Worm (Caenorhabditis elegans): ENCODE results near the gene C25H3.3.

C25H3.3 gene

DNA sequence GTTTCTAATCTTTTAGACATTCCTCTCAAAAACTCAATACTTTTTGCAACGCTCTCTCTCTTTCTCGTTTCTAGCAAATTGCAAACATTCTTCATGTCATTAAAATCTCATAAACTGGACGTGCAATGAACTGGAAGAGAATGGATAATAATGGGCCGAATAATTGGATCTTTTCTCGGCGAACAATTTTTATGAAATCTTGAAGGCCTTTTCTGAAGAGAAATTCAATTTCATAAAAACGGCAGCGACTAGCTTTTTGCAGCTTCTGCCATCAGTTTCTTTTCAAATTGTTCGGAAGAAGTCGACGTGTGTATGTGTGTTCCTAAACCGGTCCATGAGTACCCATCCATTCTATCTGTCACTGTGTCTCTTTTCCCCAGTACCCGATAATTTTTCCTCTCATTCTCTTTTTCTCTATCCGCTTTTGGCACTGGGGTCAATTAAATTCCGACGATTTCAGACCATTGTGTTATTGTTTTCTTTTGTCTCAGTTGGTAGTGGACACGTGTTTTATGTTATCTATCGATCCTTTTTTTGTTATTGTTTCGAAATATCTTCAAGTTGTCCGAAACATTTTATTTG is 8.7 kb downstream of the C25H3.3 start:
- no peak for TF ChIP-seq jun-1 (tag; optimal IDR thresholded peaks at IDR 0.05)
- TF ChIP-seq lin-15B (tag; optimal IDR thresholded peaks at IDR 0.05): no peak
- TF ChIP-seq snpc-4 (tag; optimal IDR thresholded peaks at IDR 0.05): peak; percentile 11
- no peak for TF ChIP-seq pqm-1 (tag; optimal IDR thresholded peaks at IDR 0.05)
- no peak for TF ChIP-seq fkh-10 (GFP tag; optimal IDR thresholded peaks at IDR 0.05)
- TF ChIP-seq nhr-43 (tag; optimal IDR thresholded peaks at IDR 0.05; ENCODE audit: poor library complexity, severe bottlenecking): no peak
- TF ChIP-seq nhr-76 (tag; optimal IDR thresholded peaks at IDR 0.05): no peak
- no peak for TF ChIP-seq aly-2 (tag; optimal IDR thresholded peaks at IDR 0.05)
- peak; percentile 13 for TF ChIP-seq nhr-23 (tag; optimal IDR thresholded peaks at IDR 0.05)
- TF ChIP-seq nhr-25 (tag; optimal IDR thresholded peaks at IDR 0.05): peak; percentile 62
- TF ChIP-seq egl-5 (tag; optimal IDR thresholded peaks at IDR 0.05): peak; percentile 91
- peak; percentile 30 for TF ChIP-seq hmg-11 (tag; optimal IDR thresholded peaks at IDR 0.05)

- TF ChIP-seq egl-5 (tag; optimal IDR thresholded peaks at IDR 0.05): peak; percentile 6
- no peak for TF ChIP-seq lin-15B (tag; optimal IDR thresholded peaks at IDR 0.05)
- no peak for TF ChIP-seq ceh-9 (tag; optimal IDR thresholded peaks at IDR 0.05)
Measured at ce11 chrII:5704479-5704878, 10.5 kb downstream of the C25H3.3 start.

DNA sequence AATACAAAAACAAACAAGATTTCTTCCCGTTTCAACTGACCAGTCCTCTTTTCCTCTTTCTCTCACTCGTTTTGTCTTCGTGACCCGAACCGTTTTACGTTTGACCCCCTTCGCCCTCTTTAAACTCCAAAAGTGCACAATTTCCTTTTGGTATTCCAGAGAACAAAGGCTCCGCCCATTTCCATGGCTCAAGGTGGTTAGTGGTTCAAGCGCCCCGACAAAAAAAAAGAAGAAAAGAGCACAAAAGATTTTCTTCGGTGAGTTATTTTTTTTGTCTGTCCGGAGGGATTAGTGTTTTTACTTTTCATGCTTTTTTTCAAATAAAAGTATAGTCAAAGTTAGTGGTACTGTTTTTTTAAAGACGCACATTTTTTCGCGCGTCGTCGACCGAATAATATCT is 13.5 kb downstream of the C25H3.3 start, which contains the start of gene osta-2:
osta-2 (plus strand) TSS at position 160 of the 400 bp plus-strand sequence.
- no peak for TF ChIP-seq nhr-43 (tag; optimal IDR thresholded peaks at IDR 0.05; ENCODE audit: poor library complexity, severe bottlenecking)
- TF ChIP-seq hmg-11 (tag; optimal IDR thresholded peaks at IDR 0.05): no peak
- TF ChIP-seq ama-1 (optimal IDR thresholded peaks at IDR 0.05): no peak
- TF ChIP-seq nfya-1 (tag; optimal IDR thresholded peaks at IDR 0.05; ENCODE audit: insufficient read depth): peak; percentile 41
- no peak for TF ChIP-seq elt-2 (tag; optimal IDR thresholded peaks at IDR 0.05)
- TF ChIP-seq eor-1 (tag; optimal IDR thresholded peaks at IDR 0.05): no peak
- peak; percentile 25 for TF ChIP-seq pha-4 (tag; optimal IDR thresholded peaks at IDR 0.05)
- no peak for TF ChIP-seq pqm-1 (tag; optimal IDR thresholded peaks at IDR 0.05)
- TF ChIP-seq lin-39 (tag; optimal IDR thresholded peaks at IDR 0.05): no peak
- TF ChIP-seq snpc-4 (tag; optimal IDR thresholded peaks at IDR 0.05): no peak
- no peak for TF ChIP-seq lsy-12 (tag; optimal IDR thresholded peaks at IDR 0.05)
- TF ChIP-seq ceh-16 (tag; optimal IDR thresholded peaks at IDR 0.05): no peak
- TF ChIP-seq nhr-28 (tag; optimal IDR thresholded peaks at IDR 0.05): no peak
- TF ChIP-seq mml-1 (tag; optimal IDR thresholded peaks at IDR 0.05): no peak
- TF ChIP-seq tbx-2 (tag; optimal IDR thresholded peaks at IDR 0.05): no peak
- no peak for TF ChIP-seq mdl-1 (tag; optimal IDR thresholded peaks at IDR 0.05)
- TF ChIP-seq nhr-67 (tag; optimal IDR thresholded peaks at IDR 0.05): no peak
- no peak for TF ChIP-seq nhr-237 (tag; optimal IDR thresholded peaks at IDR 0.05)
- TF ChIP-seq unc-62 (GFP tag; optimal IDR thresholded peaks at IDR 0.05): no peak
- no peak for TF ChIP-seq nhr-12 (tag; optimal IDR thresholded peaks at IDR 0.05)
- TF ChIP-seq ztf-4 (tag; optimal IDR thresholded peaks at IDR 0.05): no peak
- TF ChIP-seq egl-5 (tag; optimal IDR thresholded peaks at IDR 0.05): peak; percentile 6
- no peak for TF ChIP-seq fkh-10 (GFP tag; optimal IDR thresholded peaks at IDR 0.05)
- TF ChIP-seq nhr-11 (tag; optimal IDR thresholded peaks at IDR 0.05): no peak
- no peak for TF ChIP-seq fkh-2 (tag; optimal IDR thresholded peaks at IDR 0.05)
- no peak for TF ChIP-seq unc-39 (tag; optimal IDR thresholded peaks at IDR 0.05)

DNA sequence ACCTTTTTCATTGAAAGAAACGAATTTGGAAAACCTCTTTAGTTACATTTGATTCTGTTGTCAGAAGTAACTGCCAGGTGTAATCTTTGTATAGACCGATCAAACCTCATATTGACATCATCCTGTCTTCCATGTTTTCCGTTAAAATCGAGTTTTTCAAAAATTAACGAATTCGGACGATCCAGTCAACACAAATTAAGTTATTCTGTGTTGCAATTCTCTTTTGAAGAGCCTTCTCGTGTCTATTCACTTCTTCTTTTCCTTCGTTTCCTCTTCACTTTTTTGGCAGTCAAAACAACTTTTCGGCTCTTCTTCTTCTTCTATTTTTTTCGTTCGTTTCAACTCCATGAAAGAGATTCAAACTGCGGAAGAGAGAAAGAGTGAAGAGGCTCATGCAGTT is 14.2 kb downstream of the C25H3.3 start:
- TF ChIP-seq nfya-1 (tag; optimal IDR thresholded peaks at IDR 0.05; ENCODE audit: insufficient read depth) (peak; percentile 18), ztf-4 (tag; optimal IDR thresholded peaks at IDR 0.05) (no peak), fkh-10 (GFP tag; optimal IDR thresholded peaks at IDR 0.05) (peak; percentile 95)

DNA sequence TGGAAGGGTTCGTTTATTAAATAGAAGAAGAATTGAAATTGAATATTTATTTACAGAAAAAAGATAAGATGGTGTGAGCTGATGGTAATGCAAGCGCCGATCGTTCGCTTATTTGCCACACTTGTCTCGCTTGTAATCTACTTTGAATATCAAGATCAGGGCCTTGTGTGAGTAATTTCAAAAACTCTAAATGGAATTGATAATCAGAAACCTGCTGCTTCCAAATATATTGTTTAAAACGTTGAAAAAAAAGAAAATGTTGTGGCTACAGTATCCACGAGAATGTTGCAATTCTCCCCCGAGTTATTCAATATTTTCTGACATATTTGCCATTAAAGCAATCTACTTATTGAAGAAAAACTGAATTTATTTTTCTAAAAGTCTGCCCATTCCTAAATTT is 16.8 kb downstream of the C25H3.3 start:
- no peak for TF ChIP-seq elt-2 (tag; optimal IDR thresholded peaks at IDR 0.05)
- no peak for TF ChIP-seq ama-1 (optimal IDR thresholded peaks at IDR 0.05)
- no peak for TF ChIP-seq nhr-25 (tag; optimal IDR thresholded peaks at IDR 0.05)

ce11 chrII:5712126-5712525 is 18.1 kb downstream of the C25H3.3 start:
- TF ChIP-seq ztf-4 (tag; optimal IDR thresholded peaks at IDR 0.05) (peak; percentile 44), ama-1 (optimal IDR thresholded peaks at IDR 0.05) (peak; percentile 33), elt-2 (tag; optimal IDR thresholded peaks at IDR 0.05) (peak; percentile 22), elt-3 (tag; optimal IDR thresholded peaks at IDR 0.05) (no peak)
